Fruit fly (Drosophila melanogaster) whole organism, embryonic: Measurements from ENCODE around the gene Trax.

Experiments
- Ada2b ChIP-seq: fragments of 200-800 bp; sonication (Bioruptor generic); IDR thresholded peaks from 2 replicates; pipeline ENCODE4 v1.3.6; 2022; ENCODE audit warnings: missing biosample characterization, missing genetic modification characterization
- CG10209 ChIP-seq: fragments of 200-800 bp; sonication (Bioruptor generic); optimal IDR thresholded peaks from 3 replicates; lab custom pipeline; 2017; ENCODE audit warnings: missing biosample characterization, mild to moderate bottlenecking, missing genetic modification characterization, missing genetic modification reagents
- CG10267 ChIP-seq: fragments of 200-800 bp; sonication (Bioruptor generic); optimal IDR thresholded peaks from 2 replicates; lab custom pipeline; 2018; ENCODE audit warnings: missing biosample characterization, mild to moderate bottlenecking, missing genetic modification characterization, moderate library complexity
- CG10959 ChIP-seq: fragments of 200-800 bp; sonication (Bioruptor generic); IDR thresholded peaks from 2 replicates; pipeline ENCODE4 v1.3.6; 2022; ENCODE audit warnings: missing biosample characterization, missing genetic modification characterization
- CG11504 ChIP-seq: fragments of 200-800 bp; sonication (Bioruptor generic); optimal IDR thresholded peaks from 3 replicates; lab custom pipeline; 2019; ENCODE audit warnings: missing biosample characterization, mild to moderate bottlenecking, missing genetic modification characterization, moderate library complexity
- CG11723 ChIP-seq: fragments of 200-800 bp; sonication (Bioruptor generic); optimal IDR thresholded peaks from 2 replicates; lab custom pipeline; 2017; ENCODE audit warnings: missing biosample characterization, mild to moderate bottlenecking, missing genetic modification characterization
- CG12155 ChIP-seq: fragments of 200-800 bp; sonication (Bioruptor generic); optimal IDR thresholded peaks from 3 replicates; lab custom pipeline; 2016; ENCODE audit warnings: missing biosample characterization, missing genetic modification characterization
- CG14441 ChIP-seq: fragments of 200-800 bp; sonication (Bioruptor generic); IDR thresholded peaks from 2 replicates; pipeline ENCODE4 v1.3.6; 2022; ENCODE audit warnings: missing biosample characterization, missing genetic modification characterization
- CG14667 ChIP-seq: fragments of 200-800 bp; sonication (Bioruptor generic); IDR thresholded peaks from 2 replicates; pipeline ENCODE4 v1.3.6; 2022; ENCODE audit warnings: missing biosample characterization, missing genetic modification characterization
- CG1602 ChIP-seq: fragments of 200-800 bp; sonication (Bioruptor generic); optimal IDR thresholded peaks from 3 replicates; lab custom pipeline; 2016; ENCODE audit warnings: missing biosample characterization, missing genetic modification characterization
- CG17612 ChIP-seq: fragments of 200-800 bp; sonication (Bioruptor generic); IDR thresholded peaks from 2 replicates; pipeline ENCODE4 v1.3.6; 2022; ENCODE audit warnings: missing biosample characterization, missing genetic modification characterization
- CG17829 ChIP-seq: fragments of 200-800 bp; optimal IDR thresholded peaks from 2 replicates; lab custom pipeline; 2019; ENCODE audit warnings: missing biosample characterization, mild to moderate bottlenecking, missing genetic modification characterization, moderate library complexity
- CG17912 ChIP-seq: fragments of 200-800 bp; sonication (Bioruptor generic); optimal IDR thresholded peaks from 2 replicates; lab custom pipeline; 2018; ENCODE audit warnings: missing biosample characterization, mild to moderate bottlenecking, missing genetic modification characterization
- CG18011 ChIP-seq: fragments of 200-800 bp; sonication (Bioruptor generic); optimal IDR thresholded peaks from 2 replicates; lab custom pipeline; 2017; ENCODE audit warnings: missing biosample characterization, missing genetic modification characterization, mild to moderate bottlenecking, moderate library complexity, missing genotype
- CG2120 ChIP-seq: fragments of 200-800 bp; sonication (Bioruptor generic); optimal IDR thresholded peaks from 3 replicates; lab custom pipeline; 2016; ENCODE audit warnings: missing biosample characterization, missing genetic modification characterization
- CG5245 ChIP-seq: fragments of 200-800 bp; sonication (Bioruptor generic); optimal IDR thresholded peaks from 3 replicates; lab custom pipeline; 2016; ENCODE audit warnings: missing biosample characterization, missing genetic modification characterization
- CG7839 ChIP-seq: fragments of 200-800 bp; sonication (Bioruptor generic); optimal IDR thresholded peaks from 3 replicates; lab custom pipeline; 2018; ENCODE audit warnings: missing biosample characterization, mild to moderate bottlenecking, missing genetic modification characterization, moderate library complexity
- CG8944 ChIP-seq: fragments of 200-800 bp; sonication (Bioruptor generic); optimal IDR thresholded peaks from 3 replicates; lab custom pipeline; 2016; ENCODE audit warnings: missing biosample characterization, missing genetic modification characterization
- CG9797 ChIP-seq: fragments of 200-800 bp; sonication (Bioruptor generic); optimal IDR thresholded peaks from 3 replicates; lab custom pipeline; 2018; ENCODE audit warnings: missing biosample characterization, mild to moderate bottlenecking, missing genetic modification characterization
- Camta ChIP-seq: fragments of 200-800 bp; sonication (Bioruptor generic); optimal IDR thresholded peaks from 2 replicates; lab custom pipeline; 2016; ENCODE audit warnings: missing biosample characterization, missing genetic modification characterization
- D ChIP-seq, 2 experiments: fragments of 200-800 bp in 1 of 2; fragments of >200 bp in 1 of 2; sonication (Bioruptor generic) in 1 of 2; optimal IDR thresholded peaks; 2 replicates in 1 of 2; 3 replicates in 1 of 2; lab custom pipeline; 2017; ENCODE audit warnings: mild to moderate bottlenecking in 1 of 2, missing biosample characterization in 1 of 2, missing genetic modification characterization in 1 of 2, missing genetic modification reagents in 1 of 2
- D19B ChIP-seq: fragments of 200-800 bp; sonication (Bioruptor generic); optimal IDR thresholded peaks from 2 replicates; lab custom pipeline; 2017; ENCODE audit warnings: missing biosample characterization, mild to moderate bottlenecking, missing genetic modification characterization
- Dek ChIP-seq: fragments of 200-800 bp; sonication (Bioruptor generic); optimal IDR thresholded peaks from 3 replicates; lab custom pipeline; 2019; ENCODE audit warnings: missing biosample characterization, mild to moderate bottlenecking, missing genetic modification characterization, moderate library complexity
- Dip2 ChIP-seq: fragments of 200-800 bp; sonication (Bioruptor generic); IDR thresholded peaks from 2 replicates; pipeline ENCODE4 v1.3.6; 2022; ENCODE audit warnings: missing biosample characterization, missing genetic modification characterization
- Dll ChIP-seq: fragments of 200-800 bp; sonication (Bioruptor generic); IDR thresholded peaks from 4 replicates; pipeline ENCODE4 v1.3.6; 2022; ENCODE audit warnings: missing biosample characterization, missing genetic modification characterization; ENCODE audit not compliant: partially characterized antibody
- Doc3 ChIP-seq: fragments of 200-800 bp; sonication (Bioruptor generic); IDR thresholded peaks from 3 replicates; pipeline ENCODE4 v1.3.6; 2022; ENCODE audit warnings: missing biosample characterization, missing genetic modification characterization; ENCODE audit not compliant: partially characterized antibody
- MTF-1 ChIP-seq: fragments of 200-800 bp; sonication (Bioruptor generic); optimal IDR thresholded peaks from 2 replicates; lab custom pipeline; 2018; ENCODE audit warnings: missing biosample characterization, mild to moderate bottlenecking, missing genetic modification characterization, borderline replicate concordance
- Poxn ChIP-seq: fragments of 200-800 bp; sonication (Bioruptor generic); IDR thresholded peaks from 2 replicates; pipeline ENCODE4 v1.3.6; 2022; ENCODE audit warnings: missing biosample characterization, missing genetic modification characterization
- Sox102F ChIP-seq: fragments of 200-800 bp; sonication (Bioruptor generic); optimal IDR thresholded peaks from 2 replicates; lab custom pipeline; 2018; ENCODE audit warnings: missing biosample characterization, mild to moderate bottlenecking, missing genetic modification characterization, moderate library complexity
- chm ChIP-seq: fragments of 200-800 bp; sonication (Bioruptor generic); IDR thresholded peaks from 2 replicates; pipeline ENCODE4 v1.3.6; 2022; ENCODE audit warnings: missing biosample characterization, missing genetic modification characterization
- chn ChIP-seq: fragments of 200-800 bp; sonication (Bioruptor generic); optimal IDR thresholded peaks from 2 replicates; lab custom pipeline; 2016; ENCODE audit warnings: missing biosample characterization, missing genetic modification characterization
- croc ChIP-seq: fragments of 200-800 bp; sonication (Bioruptor generic); conservative IDR thresholded peaks from 3 replicates; pipeline ENCODE4 v1.3.6; 2022; ENCODE audit warnings: missing biosample characterization, missing genetic modification characterization
- da ChIP-seq: fragments of 200-800 bp; sonication (Bioruptor generic); optimal IDR thresholded peaks from 2 replicates; lab custom pipeline; 2016; ENCODE audit warnings: missing biosample characterization, missing genetic modification characterization
- dysf ChIP-seq: fragments of 200-800 bp; sonication (Bioruptor generic); IDR thresholded peaks from 3 replicates; pipeline ENCODE4 v1.3.6; 2022; ENCODE audit warnings: missing biosample characterization, missing genetic modification characterization
- eve ChIP-seq, 2 experiments: fragments of >200 bp; optimal IDR thresholded peaks; 2 replicates each; lab custom pipeline; 2017; ENCODE audit warnings: missing biosample characterization in 2 of 2, missing genetic modification characterization in 2 of 2
- fd102C ChIP-seq: fragments of 200-800 bp; sonication (Bioruptor generic); optimal IDR thresholded peaks from 2 replicates; lab custom pipeline; 2018; ENCODE audit warnings: missing biosample characterization, mild to moderate bottlenecking, missing genetic modification characterization, moderate library complexity
- grau ChIP-seq: fragments of 200-800 bp; optimal IDR thresholded peaks from 3 replicates; lab custom pipeline; 2019; ENCODE audit warnings: missing biosample characterization, mild to moderate bottlenecking, missing genetic modification characterization, moderate library complexity
- gro ChIP-seq: fragments of 200-800 bp; sonication (Bioruptor generic); optimal IDR thresholded peaks from 2 replicates; lab custom pipeline; 2016; ENCODE audit warnings: missing biosample characterization, missing genetic modification characterization
- ken ChIP-seq: fragments of 200-800 bp; sonication (Bioruptor generic); IDR thresholded peaks from 3 replicates; pipeline ENCODE4 v1.3.6; 2022; ENCODE audit warnings: missing biosample characterization, missing genetic modification characterization
- klu ChIP-seq: fragments of 200-800 bp; sonication (Bioruptor generic); IDR thresholded peaks from 2 replicates; pipeline ENCODE4 v1.3.6; 2022; ENCODE audit warnings: missing biosample characterization, missing genetic modification characterization
- lmd ChIP-seq: fragments of 200-800 bp; sonication (Bioruptor generic); IDR thresholded peaks from 2 replicates; pipeline ENCODE4 v1.3.6; 2022; ENCODE audit warnings: missing biosample characterization, missing genetic modification characterization
- lola ChIP-seq, 3 experiments: fragments of >200 bp in 2 of 3; fragments of 200-800 bp in 1 of 3; sonication (Bioruptor generic) in 1 of 3; optimal IDR thresholded peaks; 2 replicates each; lab custom pipeline; 2017 to 2019; ENCODE audit warnings: missing biosample characterization in 3 of 3, missing genetic modification characterization in 3 of 3, mild to moderate bottlenecking in 1 of 3, moderate library complexity in 1 of 3
- luna ChIP-seq: fragments of 200-800 bp; sonication (Bioruptor generic); optimal IDR thresholded peaks from 2 replicates; lab custom pipeline; 2016; ENCODE audit warnings: missing biosample characterization, missing genetic modification characterization
- nau ChIP-seq: fragments of 200-800 bp; sonication (Bioruptor generic); optimal IDR thresholded peaks from 3 replicates; lab custom pipeline; 2017; ENCODE audit warnings: missing biosample characterization, mild to moderate bottlenecking, missing genetic modification characterization, missing genetic modification reagents
- pita ChIP-seq: fragments of 200-800 bp; sonication (Bioruptor generic); optimal IDR thresholded peaks from 2 replicates; lab custom pipeline; 2017; ENCODE audit warnings: missing biosample characterization, mild to moderate bottlenecking, missing genetic modification characterization
- tll ChIP-seq, 2 experiments: fragments of 200-800 bp in 1 of 2; fragments of >200 bp in 1 of 2; sonication (Bioruptor generic) in 1 of 2; optimal IDR thresholded peaks; 2 replicates each; lab custom pipeline; 2017 to 2019; ENCODE audit warnings: missing biosample characterization in 2 of 2, missing genetic modification characterization in 2 of 2, mild to moderate bottlenecking in 1 of 2, moderate library complexity in 1 of 2
- unc-4 ChIP-seq: fragments of 200-800 bp; sonication (Bioruptor generic); IDR thresholded peaks from 2 replicates; pipeline ENCODE4 v1.3.6; 2022; ENCODE audit warnings: missing biosample characterization, missing genetic modification characterization; ENCODE audit not compliant: partially characterized antibody
- vnd ChIP-seq: fragments of 200-800 bp; sonication (Bioruptor generic); IDR thresholded peaks from 3 replicates; pipeline ENCODE4 v1.3.6; 2022; ENCODE audit warnings: missing biosample characterization, missing genetic modification characterization; ENCODE audit not compliant: partially characterized antibody
- wdn ChIP-seq: fragments of 200-800 bp; sonication (Bioruptor generic); IDR thresholded peaks from 2 replicates; pipeline ENCODE4 v1.3.6; 2022; ENCODE audit warnings: missing biosample characterization, missing genetic modification characterization

Gene Trax

DNA sequence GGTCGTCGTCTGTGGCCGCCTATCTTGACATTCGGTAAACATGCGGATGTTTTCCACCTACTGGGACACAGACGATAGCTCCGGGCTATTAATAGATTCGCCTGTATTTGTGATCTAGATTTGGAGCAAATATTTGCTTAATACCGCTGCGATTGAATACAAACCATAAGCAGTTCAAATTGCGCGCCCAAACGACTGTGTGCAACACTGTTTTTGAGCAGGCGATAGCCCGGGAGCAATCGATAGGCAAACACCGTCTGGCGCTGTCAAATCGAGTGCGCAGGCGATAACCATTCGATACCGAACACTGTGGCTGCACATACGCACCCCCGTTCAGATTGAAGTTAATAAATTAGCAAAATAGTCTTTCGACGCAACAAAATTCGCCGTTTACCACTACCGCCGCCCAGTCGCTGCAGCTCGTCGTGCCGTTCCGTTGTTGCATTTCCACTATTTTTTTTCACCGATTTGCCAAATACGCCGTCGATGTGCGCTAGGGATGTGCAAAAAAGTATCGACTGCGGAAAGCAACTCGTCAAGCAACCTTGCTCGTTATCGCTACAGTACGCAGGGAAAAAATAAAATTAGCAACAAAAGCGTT, 46.7 kb downstream of the Trax start, which contains the start of gene Atx2 (continued):
- TF ChIP-seq D (optimal IDR thresholded peaks at IDR 0.05; lab: Kevin White, UChicago), result no peak
- TF ChIP-seq D (GFP tag; optimal IDR thresholded peaks at IDR 0.05; lab: Kevin White, UChicago), result no peak
- TF ChIP-seq grau, result peak; percentile 15
- no peak for TF ChIP-seq eve (GFP tag; optimal IDR thresholded peaks at IDR 0.05; lab: Kevin White, UChicago)
- TF ChIP-seq Doc3 (GFP tag; lab: Robert Waterston, UW), result peak; percentile 83
- peak; percentile 59 for TF ChIP-seq CG12155 (GFP tag; lab: Kevin White, UChicago)
- no peak for TF ChIP-seq Camta (GFP tag; lab: Kevin White, UChicago)
- TF ChIP-seq CG7839, result peak; percentile 17
- peak; percentile 42 for TF ChIP-seq CG17829 (tag; lab: Kevin White, UChicago)
- no peak for TF ChIP-seq da
- peak; percentile 60; the same call in 1 of the 2 replicates for TF ChIP-seq klu (GFP tag; lab: Robert Waterston, UW)
- TF ChIP-seq CG17612 (GFP tag; lab: Robert Waterston, UW), result no peak
- no peak for TF ChIP-seq croc (GFP tag; lab: Robert Waterston, UW)
- no peak for TF ChIP-seq CG10959 (GFP tag; lab: Robert Waterston, UW)
- TF ChIP-seq CG14441 (GFP tag; lab: Robert Waterston, UW), result no peak
- no peak for TF ChIP-seq pita (GFP tag; lab: Kevin White, UChicago)
- no peak for TF ChIP-seq CG18011 (GFP tag; lab: Kevin White, UChicago)
- peak; percentile 64 for TF ChIP-seq gro (GFP tag; lab: Kevin White, UChicago)
- peak; percentile 3 for TF ChIP-seq chn (GFP tag; lab: Kevin White, UChicago)
- TF ChIP-seq CG10209 (GFP tag; lab: Kevin White, UChicago), result peak; percentile 26
- TF ChIP-seq CG17912 (GFP tag; lab: Kevin White, UChicago), result no peak
- TF ChIP-seq Sox102F, result no peak
- TF ChIP-seq Poxn, result no peak
- peak; percentile 7 for TF ChIP-seq CG8944 (GFP tag; lab: Kevin White, UChicago)
- TF ChIP-seq Ada2b, result no peak
- TF ChIP-seq CG5245 (GFP tag; lab: Kevin White, UChicago), result no peak
- no peak for TF ChIP-seq CG1602
- TF ChIP-seq Dek, result no peak
- peak; percentile 33 for TF ChIP-seq MTF-1 (GFP tag; lab: Kevin White, UChicago)
- peak; percentile 51 for TF ChIP-seq CG9797 (GFP tag; lab: Kevin White, UChicago)
- TF ChIP-seq CG2120 (GFP tag; lab: Kevin White, UChicago), result peak; percentile 66
- no peak for TF ChIP-seq fd102C (GFP tag; lab: Kevin White, UChicago)
- peak; percentile 95 for TF ChIP-seq Dll (GFP tag; lab: Robert Waterston, UW)
- no peak for TF ChIP-seq Dip2 (GFP tag; lab: Robert Waterston, UW)
- TF ChIP-seq D19B (GFP tag; lab: Kevin White, UChicago), result no peak
- TF ChIP-seq tll (GFP tag; optimal IDR thresholded peaks at IDR 0.05; lab: Kevin White, UChicago), result no peak
- TF ChIP-seq lmd (GFP tag; lab: Robert Waterston, UW), result no peak; the same call in 1 of the 2 replicates
- peak; percentile 31 for TF ChIP-seq luna
- no peak for TF ChIP-seq CG14667
- TF ChIP-seq ken (GFP tag; lab: Robert Waterston, UW), result no peak
- TF ChIP-seq unc-4 (GFP tag; lab: Robert Waterston, UW), result peak; percentile 94
- TF ChIP-seq wdn, result peak; percentile 24; the same call in 1 of the 2 replicates
- TF ChIP-seq vnd, result peak; percentile 96
- TF ChIP-seq dysf (GFP tag; lab: Robert Waterston, UW), result peak; percentile 47; the same call in 1 of the 3 replicates
- TF ChIP-seq CG11504 (tag; lab: Kevin White, UChicago), result peak; percentile 19
- no peak for TF ChIP-seq CG11723
- TF ChIP-seq nau (GFP tag; lab: Kevin White, UChicago), result no peak
- peak; percentile 96 for TF ChIP-seq CG10267
- no peak for TF ChIP-seq lola (GFP tag; optimal IDR thresholded peaks at IDR 0.05; lab: Kevin White, UChicago)
- no peak for TF ChIP-seq chm (GFP tag; lab: Robert Waterston, UW)
